Worm (Caenorhabditis elegans): ENCODE results near the gene cest-3.

- TF ChIP-seq ztf-11 (tag; optimal IDR thresholded peaks at IDR 0.05) (no peak), elt-2 (tag; optimal IDR thresholded peaks at IDR 0.05) (no peak), nhr-237 (tag; optimal IDR thresholded peaks at IDR 0.05) (no peak), swsn-7 (tag; optimal IDR thresholded peaks at IDR 0.05) (no peak), unc-130 (tag; optimal IDR thresholded peaks at IDR 0.05) (no peak), nhr-19 (GFP tag; conservative IDR thresholded peaks at IDR 0.05) (no peak), lin-13 (GFP tag; optimal IDR thresholded peaks at IDR 0.05) (no peak), pag-3 (tag; optimal IDR thresholded peaks at IDR 0.05; ENCODE audit: borderline replicate concordance, insufficient read depth) (no peak), nhr-11 (tag; optimal IDR thresholded peaks at IDR 0.05) (no peak), hlh-17 (GFP tag; optimal IDR thresholded peaks at IDR 0.05; ENCODE audit: borderline replicate concordance) (no peak), fos-1 (tag; optimal IDR thresholded peaks at IDR 0.05) (no peak), nhr-12 (tag; optimal IDR thresholded peaks at IDR 0.05) (no peak)
These were observed 34.1 kb downstream of the cest-3 start, which contains the start of gene C04B4.6 for ce11 chrX:12275577-12275976.
